Fruit fly (Drosophila melanogaster): ENCODE measurements around the gene AlaRS.

DNA sequence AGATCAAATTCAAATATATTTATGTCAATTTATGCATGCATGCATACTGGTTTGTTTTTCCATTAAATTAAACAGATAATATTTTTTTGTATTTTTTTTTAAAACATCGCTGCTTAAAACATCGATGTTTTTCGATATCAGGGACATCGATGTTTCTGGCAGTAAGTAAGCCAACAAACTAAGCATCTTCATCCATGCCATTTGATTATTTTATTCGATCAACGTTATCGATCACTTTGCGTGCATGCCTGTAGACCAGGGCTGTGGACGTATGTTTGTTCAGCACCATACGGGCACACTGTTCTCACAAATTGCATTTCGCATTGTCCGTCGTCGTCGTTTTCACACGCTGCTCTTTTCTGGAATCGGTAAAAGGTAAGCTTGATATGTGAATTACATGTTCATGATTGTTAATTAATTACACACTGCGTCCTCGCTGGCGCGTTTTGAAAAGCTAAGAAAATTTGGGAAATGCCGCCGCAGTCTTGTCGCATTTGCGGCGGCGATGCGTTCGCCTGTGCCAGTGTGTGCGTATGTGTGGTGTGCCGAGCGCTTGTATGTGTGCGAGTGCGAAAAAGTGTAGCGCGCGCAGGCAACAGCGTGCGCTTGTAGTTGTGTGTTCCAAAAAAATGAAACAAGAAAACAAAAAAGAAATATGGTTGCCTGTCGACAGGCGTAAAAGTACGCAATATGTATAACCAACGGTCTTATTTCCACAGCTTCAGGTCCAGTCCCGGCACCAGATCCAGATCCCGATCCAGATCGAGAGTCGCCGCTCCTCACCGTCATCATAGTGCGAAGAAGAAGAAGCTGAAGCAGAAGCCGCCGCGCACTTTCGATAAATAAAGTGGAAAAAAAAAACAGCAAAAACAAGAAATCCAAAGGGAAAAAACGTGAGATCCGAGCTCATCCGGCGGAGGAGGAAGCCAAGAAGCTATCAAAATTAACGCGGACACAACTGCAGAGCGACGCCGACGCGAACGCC, 22.0 kb upstream of the AlaRS start, which contains the start of gene emb:
- TF ChIP-seq CG17806 (tag; optimal IDR thresholded peaks at IDR 0.05), result peak; percentile 3
- no peak for TF ChIP-seq Pif1B (GFP tag; optimal IDR thresholded peaks at IDR 0.05)
- TF ChIP-seq D1 (tag; optimal IDR thresholded peaks at IDR 0.05), result no peak
- TF ChIP-seq CG9948 (tag; optimal IDR thresholded peaks at IDR 0.05), result peak; percentile 12
- peak; percentile 35 for TF ChIP-seq CG15710 (tag; optimal IDR thresholded peaks at IDR 0.05)

Measured in whole organism, pupa.